Worm (Caenorhabditis elegans) whole organism, young adult: ENCODE measurements around the gene slo-1.

Experiments
- B0019.2 ChIP-seq: fragments of 200-800 bp; sonication (Bioruptor generic); conservative IDR thresholded peaks from 2 replicates; pipeline ENCODE4 v1.3.6; 2022; ENCODE audit warnings: missing genetic modification reagents, missing genetic modification characterization, missing compliant biosample characterization
- F10E7.11 ChIP-seq: sonication (generic microtip); optimal IDR thresholded peaks from 2 replicates; lab custom pipeline; 2017; ENCODE audit warnings: mild to moderate bottlenecking, missing genetic modification characterization, moderate library complexity, missing compliant biosample characterization
- F37B4.10 ChIP-seq: fragments of 200-800 bp; sonication (Bioruptor generic); IDR thresholded peaks from 2 replicates; pipeline ENCODE4 v1.3.6; 2022; ENCODE audit warnings: missing genetic modification characterization, missing compliant biosample characterization
- F39B2.1 ChIP-seq: fragments of 200-800 bp; sonication (Bioruptor generic); IDR thresholded peaks from 2 replicates; pipeline ENCODE4 v1.3.6; 2022; ENCODE audit warnings: missing genetic modification reagents, missing genetic modification characterization, missing compliant biosample characterization
- F49E8.2 ChIP-seq: sonication (generic microtip); optimal IDR thresholded peaks from 3 replicates; lab custom pipeline; 2017; ENCODE audit warnings: missing genetic modification characterization, mild to moderate bottlenecking, missing compliant biosample characterization, antibody characterized with exemption, moderate library complexity; ENCODE audit not compliant: insufficient read depth
- F52B5.7 ChIP-seq: sonication (generic microtip); optimal IDR thresholded peaks from 2 replicates; lab custom pipeline; 2016; ENCODE audit warnings: mild to moderate bottlenecking, missing genetic modification characterization, missing compliant biosample characterization
- F57C9.4 ChIP-seq: sonication (generic microtip); optimal IDR thresholded peaks from 2 replicates; lab custom pipeline; 2017; ENCODE audit warnings: mild to moderate bottlenecking, missing genetic modification characterization, missing compliant biosample characterization
- K12H6.12 ChIP-seq: fragments of 200-800 bp; sonication (Bioruptor generic); optimal IDR thresholded peaks from 2 replicates; lab custom pipeline; 2018; ENCODE audit warnings: mild to moderate bottlenecking, missing genetic modification characterization, missing compliant biosample characterization
- T07F8.4 ChIP-seq: sonication (generic microtip); optimal IDR thresholded peaks from 2 replicates; lab custom pipeline; 2016; ENCODE audit warnings: mild to moderate bottlenecking, missing genetic modification characterization, moderate library complexity, missing compliant biosample characterization
- Y53F4B.3 ChIP-seq: fragments of 200-800 bp; sonication (Bioruptor generic); IDR thresholded peaks from 2 replicates; pipeline ENCODE4 v1.3.6; 2022; ENCODE audit warnings: missing genetic modification reagents, missing genetic modification characterization, missing compliant biosample characterization
- Y53G8AR.9 ChIP-seq: fragments of 200-800 bp; sonication (Bioruptor generic); conservative IDR thresholded peaks from 2 replicates; pipeline ENCODE4 v1.3.6; 2022; ENCODE audit warnings: missing genetic modification reagents, missing genetic modification characterization, missing compliant biosample characterization
- Y67H2A.10 ChIP-seq: fragments of 200-800 bp; sonication (Bioruptor generic); conservative IDR thresholded peaks from 2 replicates; pipeline ENCODE4 v1.3.6; 2022; ENCODE audit warnings: missing genetic modification reagents, missing genetic modification characterization, missing compliant biosample characterization
- akir-1 ChIP-seq: fragments of 200-800 bp; sonication (Bioruptor generic); optimal IDR thresholded peaks from 2 replicates; lab custom pipeline; 2018; ENCODE audit warnings: mild to moderate bottlenecking, missing genetic modification characterization, moderate library complexity, missing compliant biosample characterization
- atf-7 ChIP-seq: sonication (generic microtip); optimal IDR thresholded peaks from 2 replicates; lab custom pipeline; 2017; ENCODE audit warnings: mild to moderate bottlenecking, missing genetic modification characterization, missing compliant biosample characterization
- attf-3 ChIP-seq: fragments of 200-800 bp; sonication (Bioruptor generic); conservative IDR thresholded peaks from 2 replicates; pipeline ENCODE4 v1.3.6; 2022; ENCODE audit warnings: missing genetic modification reagents, missing genetic modification characterization, missing compliant biosample characterization
- attf-5 ChIP-seq: fragments of 200-800 bp; sonication (Bioruptor generic); optimal IDR thresholded peaks from 2 replicates; lab custom pipeline; 2018; ENCODE audit warnings: mild to moderate bottlenecking, missing genetic modification characterization, missing compliant biosample characterization
- bed-1 ChIP-seq: fragments of 200-800 bp; sonication (Bioruptor generic); IDR thresholded peaks from 2 replicates; pipeline ENCODE4 v1.3.6; 2022; ENCODE audit warnings: missing genetic modification reagents, missing genetic modification characterization, missing compliant biosample characterization
- ccch-3 ChIP-seq: fragments of 200-800 bp; sonication (Bioruptor generic); optimal IDR thresholded peaks from 2 replicates; lab custom pipeline; 2018; ENCODE audit warnings: mild to moderate bottlenecking, missing genetic modification characterization, missing compliant biosample characterization
- cebp-1 ChIP-seq, 2 experiments: fragments of 200-800 bp in 1 of 2; sonication (Bioruptor generic) in 1 of 2; sonication (generic microtip) in 1 of 2; IDR thresholded peaks in 1 of 2; optimal IDR thresholded peaks in 1 of 2; 2 replicates each; pipeline versions ENCODE4 v1.3.6 to Lab custom; 2017 to 2022; ENCODE audit warnings: missing compliant biosample characterization in 2 of 2, missing genetic modification characterization in 2 of 2, mild to moderate bottlenecking in 1 of 2, missing genetic modification reagents in 1 of 2, moderate library complexity in 1 of 2
- ceh-79 ChIP-seq: sonication (generic microtip); optimal IDR thresholded peaks from 2 replicates; lab custom pipeline; 2017; ENCODE audit warnings: mild to moderate bottlenecking, missing genetic modification characterization, missing compliant biosample characterization
- ceh-91 ChIP-seq: fragments of 200-800 bp; sonication (Bioruptor generic); IDR thresholded peaks from 2 replicates; pipeline ENCODE4 v1.3.6; 2022; ENCODE audit warnings: missing genetic modification reagents, missing genetic modification characterization, missing compliant biosample characterization
- egrh-3 ChIP-seq: fragments of 200-800 bp; sonication (Bioruptor generic); IDR thresholded peaks from 2 replicates; pipeline ENCODE4 v1.3.6; 2022; ENCODE audit warnings: missing genetic modification reagents, missing genetic modification characterization, missing compliant biosample characterization
- ets-4 ChIP-seq: fragments of 200-800 bp; sonication (Bioruptor generic); optimal IDR thresholded peaks from 2 replicates; lab custom pipeline; 2018; ENCODE audit warnings: mild to moderate bottlenecking, missing genetic modification characterization, missing compliant biosample characterization
- hlh-12 ChIP-seq: sonication (generic microtip); optimal IDR thresholded peaks from 2 replicates; lab custom pipeline; 2016; ENCODE audit warnings: missing genetic modification characterization, missing compliant biosample characterization
- hlh-26 ChIP-seq: fragments of 200-800 bp; sonication (Bioruptor generic); conservative IDR thresholded peaks from 2 replicates; pipeline ENCODE4 v1.3.6; 2022; ENCODE audit warnings: missing genetic modification reagents, missing genetic modification characterization, missing compliant biosample characterization
- lir-1 ChIP-seq: fragments of 200-800 bp; sonication (Bioruptor generic); conservative IDR thresholded peaks from 2 replicates; pipeline ENCODE4 v1.3.6; 2022; ENCODE audit warnings: missing genetic modification reagents, missing genetic modification characterization, missing compliant biosample characterization
- mxl-1 ChIP-seq: sonication (generic microtip); optimal IDR thresholded peaks from 2 replicates; lab custom pipeline; 2016; ENCODE audit warnings: missing genetic modification characterization, missing compliant biosample characterization
- nhr-80 ChIP-seq: sonication (generic microtip); optimal IDR thresholded peaks from 2 replicates; lab custom pipeline; 2016; ENCODE audit warnings: missing genetic modification characterization, missing compliant biosample characterization
- nhr-90 ChIP-seq: sonication (generic microtip); optimal IDR thresholded peaks from 2 replicates; lab custom pipeline; 2016; ENCODE audit warnings: missing genotype, mild to moderate bottlenecking, missing genetic modification characterization, missing compliant biosample characterization
- pha-4 ChIP-seq: fragments of 150-350 bp; sonication (generic microtip); optimal IDR thresholded peaks from 2 replicates; lab custom pipeline; 2014; ENCODE audit warnings: missing biosample characterization, missing genetic modification reagents, missing genetic modification characterization
- rec-8 ChIP-seq, 2 experiments: sonication (generic microtip); optimal IDR thresholded peaks; 2 replicates each; lab custom pipeline; 2016; ENCODE audit warnings: mild to moderate bottlenecking in 2 of 2, missing genetic modification characterization in 2 of 2, missing genetic modification reagents in 2 of 2, missing genotype in 2 of 2, missing biosample characterization in 1 of 2, missing compliant biosample characterization in 1 of 2, moderate library complexity in 1 of 2
- snpc-3.4 ChIP-seq: sonication (generic microtip); optimal IDR thresholded peaks from 2 replicates; lab custom pipeline; 2017; ENCODE audit warnings: missing genetic modification characterization, mild to moderate bottlenecking, missing compliant biosample characterization, antibody characterized with exemption, moderate library complexity, missing genotype, missing genetic modification reagents
- snpc-4 ChIP-seq, 5 experiments: fragments of 150-350 bp in 1 of 5; sonication (generic microtip) in 4 of 5; optimal IDR thresholded peaks; 2 replicates each; lab custom pipeline; 2014 to 2018; ENCODE audit warnings: missing genetic modification characterization in 5 of 5, missing biosample characterization in 3 of 5, antibody characterized with exemption in 2 of 5, mild to moderate bottlenecking in 2 of 5, missing compliant biosample characterization in 2 of 5, missing genotype in 2 of 5, moderate library complexity in 2 of 5, missing genetic modification reagents in 1 of 5
- somi-1 ChIP-seq: fragments of 200-800 bp; sonication (Bioruptor generic); optimal IDR thresholded peaks from 2 replicates; lab custom pipeline; 2018; ENCODE audit warnings: mild to moderate bottlenecking, missing genetic modification characterization, missing compliant biosample characterization
- sptf-2 ChIP-seq: fragments of 200-800 bp; sonication (Bioruptor generic); optimal IDR thresholded peaks from 2 replicates; lab custom pipeline; 2018; ENCODE audit warnings: mild to moderate bottlenecking, missing genetic modification characterization, missing compliant biosample characterization
- tbp1 ChIP-seq: fragments of 200-800 bp; sonication (Bioruptor generic); optimal IDR thresholded peaks from 2 replicates; lab custom pipeline; 2018; ENCODE audit warnings: mild to moderate bottlenecking, missing genetic modification characterization, missing compliant biosample characterization
- tbx-9 ChIP-seq: sonication (generic microtip); optimal IDR thresholded peaks from 2 replicates; lab custom pipeline; 2016; ENCODE audit warnings: borderline replicate concordance, missing genetic modification characterization, inconsistent platforms, missing compliant biosample characterization
- ztf-22 ChIP-seq: fragments of 200-800 bp; sonication (Bioruptor generic); optimal IDR thresholded peaks from 2 replicates; lab custom pipeline; 2018; ENCODE audit warnings: mild to moderate bottlenecking, missing genetic modification characterization, moderate library complexity, missing compliant biosample characterization
- ztf-25 ChIP-seq: fragments of 200-800 bp; sonication (Bioruptor generic); IDR thresholded peaks from 2 replicates; pipeline ENCODE4 v1.3.6; 2022; ENCODE audit warnings: missing genetic modification reagents, missing genetic modification characterization, missing compliant biosample characterization

The slo-1 gene

ce11 chrV:18462365-18462837 lies 29.7 kb upstream of the slo-1 start, which contains the start of gene ZK228.4:
Gene ZK228.4, plus strand, starts transcription at chrV:18462787.
- peak; percentile 38 for TF ChIP-seq nhr-80 (tag; lab: Kevin White, UChicago)
- TF ChIP-seq snpc-4 (GFP tag; optimal IDR thresholded peaks at IDR 0.05; lab: Kevin White, UChicago) = no peak
- no peak for TF ChIP-seq snpc-4 (tag; optimal IDR thresholded peaks at IDR 0.05; lab: Kevin White, UChicago)

ce11 chrV:18468097-18468496 lies 24.0 kb upstream of the slo-1 start, which contains the start of gene ZK228.13:
Gene ZK228.13, minus strand, starts transcription at chrV:18468197.
- TF ChIP-seq F49E8.2 (no peak), ztf-25 (GFP tag; lab: Robert Waterston, UW) (no peak), tbp1 (GFP tag; lab: Kevin White, UChicago) (no peak)

ce11 chrV:18473415-18473814 lies 18.6 kb upstream of the slo-1 start, which contains the start of gene srh-182:
Gene srh-182, minus strand, starts transcription at chrV:18473515.
- TF ChIP-seq K12H6.12 (tag; lab: Kevin White, UChicago) (no peak), tbx-9 (tag; lab: Kevin White, UChicago) (no peak), hlh-12 (no peak), ceh-79 (no peak), bed-1 (GFP tag; lab: Robert Waterston, UW) (no peak), lir-1 (GFP tag; lab: Robert Waterston, UW) (no peak), ztf-22 (GFP tag; lab: Kevin White, UChicago) (no peak), T07F8.4 (tag; lab: Kevin White, UChicago) (no peak), nhr-90 (tag; lab: Kevin White, UChicago) (no peak), cebp-1 (GFP tag; IDR thresholded peaks at IDR 0.05; lab: Robert Waterston, UW) (no peak), cebp-1 (tag; optimal IDR thresholded peaks at IDR 0.05; lab: Kevin White, UChicago) (no peak), Y53G8AR.9 (GFP tag; lab: Robert Waterston, UW) (no peak), egrh-3 (GFP tag; lab: Robert Waterston, UW) (no peak), F10E7.11 (tag; lab: Kevin White, UChicago) (no peak), akir-1 (no peak), sptf-2 (GFP tag; lab: Kevin White, UChicago) (no peak), F39B2.1 (GFP tag; lab: Robert Waterston, UW) (no peak), somi-1 (no peak)

- TF ChIP-seq snpc-3.4 (tag; lab: Kevin White, UChicago) (no peak), attf-3 (GFP tag; lab: Robert Waterston, UW) (no peak), hlh-26 (GFP tag; lab: Robert Waterston, UW) (no peak), rec-8 (tag; optimal IDR thresholded peaks at IDR 0.05; lab: Kevin White, UChicago) (no peak), Y67H2A.10 (no peak), atf-7 (tag; lab: Kevin White, UChicago) (no peak), F39B2.1 (GFP tag; lab: Robert Waterston, UW) (no peak), ccch-3 (GFP tag; lab: Kevin White, UChicago) (no peak), ztf-25 (GFP tag; lab: Robert Waterston, UW) (no peak), ceh-91 (GFP tag; lab: Robert Waterston, UW) (no peak), mxl-1 (tag; lab: Kevin White, UChicago) (no peak), B0019.2 (no peak), Y53F4B.3 (GFP tag; lab: Robert Waterston, UW) (no peak), ets-4 (GFP tag; lab: Kevin White, UChicago) (no peak), F37B4.10 (no peak), pha-4 (tag; lab: Kevin White, UChicago) (no peak), tbp1 (GFP tag; lab: Kevin White, UChicago) (no peak), F52B5.7 (tag; lab: Kevin White, UChicago) (no peak), F57C9.4 (no peak), attf-5 (GFP tag; lab: Kevin White, UChicago) (no peak)
Measured at ce11 chrV:18474223-18474622, 17.8 kb upstream of the slo-1 start, which contains the start of gene srh-181. Gene srh-181, plus strand, starts transcription at chrV:18474523.
